Worm (Caenorhabditis elegans) whole organism, late embryonic: ENCODE results near the gene nspg-13.

Experiments
- F13H6.1 ChIP-seq: sonication (generic microtip); optimal IDR thresholded peaks from 2 replicates; lab custom pipeline; 2016; ENCODE audit warnings: missing genetic modification characterization, missing compliant biosample characterization
- T23F11.4 ChIP-seq: fragments of 200-800 bp; sonication (Bioruptor generic); optimal IDR thresholded peaks from 2 replicates; lab custom pipeline; 2018; ENCODE audit warnings: mild to moderate bottlenecking, missing genetic modification characterization, missing compliant biosample characterization
- ama-1 ChIP-seq: fragments of 150-350 bp; optimal IDR thresholded peaks from 2 replicates; lab custom pipeline; 2014
- ceh-6 ChIP-seq: fragments of 200-800 bp; sonication (Bioruptor generic); optimal IDR thresholded peaks from 2 replicates; lab custom pipeline; 2018; ENCODE audit warnings: mild to moderate bottlenecking, missing genetic modification characterization, missing compliant biosample characterization
- ceh-9 ChIP-seq: sonication (generic microtip); optimal IDR thresholded peaks from 2 replicates; lab custom pipeline; 2016; ENCODE audit warnings: mild to moderate bottlenecking, missing genetic modification characterization, inconsistent platforms, missing compliant biosample characterization
- elt-4 ChIP-seq: sonication (generic microtip); optimal IDR thresholded peaks from 2 replicates; lab custom pipeline; 2016; ENCODE audit warnings: missing genetic modification characterization, missing compliant biosample characterization
- ets-4 ChIP-seq: sonication (generic microtip); optimal IDR thresholded peaks from 2 replicates; lab custom pipeline; 2016; ENCODE audit warnings: missing genetic modification characterization, missing compliant biosample characterization
- hlh-13 ChIP-seq: fragments of 200-800 bp; sonication (Bioruptor generic); optimal IDR thresholded peaks from 2 replicates; lab custom pipeline; 2018; ENCODE audit warnings: mild to moderate bottlenecking, missing genetic modification characterization, missing compliant biosample characterization
- hlh-8 ChIP-seq: sonication (generic microtip); optimal IDR thresholded peaks from 2 replicates; lab custom pipeline; 2016; ENCODE audit warnings: missing genotype, missing genetic modification characterization, missing compliant biosample characterization
- pag-3 ChIP-seq: sonication (generic microtip); optimal IDR thresholded peaks from 2 replicates; lab custom pipeline; 2016; ENCODE audit warnings: missing compliant biosample characterization, missing genetic modification characterization, borderline replicate concordance
- pha-4 ChIP-seq: fragments of 150-350 bp; optimal IDR thresholded peaks from 2 replicates; lab custom pipeline; 2018; ENCODE audit warnings: missing biosample characterization, missing genetic modification reagents, missing genetic modification characterization
- pqm-1 ChIP-seq: sonication (generic microtip); optimal IDR thresholded peaks from 2 replicates; lab custom pipeline; 2016; ENCODE audit warnings: missing genetic modification characterization, missing compliant biosample characterization
- tbx-2 ChIP-seq: sonication (generic microtip); optimal IDR thresholded peaks from 2 replicates; lab custom pipeline; 2016; ENCODE audit warnings: missing genetic modification characterization, missing compliant biosample characterization

ce11 chrX:5218323-5218722, 36.7 kb upstream of the nspg-13 start:
- TF ChIP-seq pag-3 (no peak), ama-1 (lab: Kevin White, UChicago) (no peak), hlh-8 (tag; lab: Kevin White, UChicago) (no peak), ceh-9 (tag; lab: Kevin White, UChicago) (no peak), T23F11.4 (GFP tag; lab: Kevin White, UChicago) (no peak), ceh-6 (GFP tag; lab: Kevin White, UChicago) (no peak), hlh-13 (GFP tag; lab: Kevin White, UChicago) (no peak), tbx-2 (no peak), F13H6.1 (tag; lab: Kevin White, UChicago) (no peak), ets-4 (tag; lab: Kevin White, UChicago) (no peak), elt-4 (tag; lab: Kevin White, UChicago) (no peak), pqm-1 (no peak), pha-4 (tag; lab: Kevin White, UChicago) (no peak)
